Fruit fly (Drosophila melanogaster) Kc167 (cell line): ENCODE results near the gene dnc.

Source experiments
- Myc ChIP-seq: fragments of >200 bp; optimal IDR thresholded peaks from 2 replicates; lab custom pipeline; 2017; ENCODE audit warnings: missing external identifiers
- Sin3A ChIP-seq: fragments of >200 bp; optimal IDR thresholded peaks from 2 replicates; lab custom pipeline; 2018; ENCODE audit warnings: missing external identifiers
- h ChIP-seq: fragments of >200 bp; optimal IDR thresholded peaks from 3 replicates; lab custom pipeline; 2018; ENCODE audit warnings: missing external identifiers
- insv ChIP-seq: fragments of >200 bp; optimal IDR thresholded peaks from 3 replicates; lab custom pipeline; 2018; ENCODE audit warnings: missing external identifiers
- psq ChIP-seq: fragments of >200 bp; optimal IDR thresholded peaks from 2 replicates; lab custom pipeline; 2017; ENCODE audit warnings: missing external identifiers
- ttk ChIP-seq: sonication (Bioruptor generic); optimal IDR thresholded peaks from 2 replicates; lab custom pipeline; 2017; ENCODE audit warnings: missing external identifiers

dnc gene

DNA sequence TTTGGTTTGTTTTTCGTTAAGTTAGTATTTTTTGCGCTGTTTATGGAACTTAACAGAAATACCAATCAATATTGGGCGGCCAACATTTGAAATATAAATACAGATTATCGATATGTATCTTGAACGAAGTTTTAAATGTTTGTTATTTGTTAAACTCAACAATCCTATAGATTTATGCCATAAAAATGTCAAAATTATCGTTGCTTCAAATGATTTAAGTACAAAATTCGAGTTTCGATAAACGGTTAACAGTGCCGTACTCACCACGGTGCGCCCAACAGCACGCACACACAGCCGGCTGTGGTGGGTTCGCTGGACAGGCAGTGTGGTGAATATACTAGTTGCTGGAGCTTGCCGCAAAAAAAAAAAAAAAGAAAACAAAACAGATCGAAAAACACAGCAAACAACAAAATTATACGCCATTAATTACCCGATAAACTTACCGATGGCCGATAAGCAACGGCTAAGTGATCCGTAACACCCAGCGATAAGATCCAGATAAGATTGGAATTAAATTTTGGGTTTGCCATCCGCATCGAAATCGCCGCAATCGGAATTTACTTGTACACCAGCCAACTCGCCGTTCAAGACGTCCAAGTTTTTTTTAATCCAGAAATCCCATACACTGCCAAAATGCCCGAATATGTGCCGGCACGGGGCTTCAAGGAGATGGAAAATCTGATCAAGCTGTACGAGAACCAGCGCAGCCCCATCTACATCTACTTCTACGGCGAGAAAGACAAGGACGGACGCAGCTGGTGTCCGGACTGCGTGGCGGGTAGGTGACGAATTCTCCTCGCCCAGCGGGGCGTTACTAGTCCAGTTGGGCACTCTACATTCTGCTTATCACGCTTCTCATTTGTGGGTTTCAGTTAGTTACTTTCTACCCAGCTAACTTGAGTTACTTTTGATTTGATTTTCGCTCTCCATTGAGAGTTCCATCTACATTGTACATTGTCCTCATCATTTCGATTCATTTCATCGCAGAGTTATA is 1.1 kb upstream of the dnc start, which contains the start of gene CG3939:
Gene CG3939 (plus strand): TSS at position 138 of the 994 bp plus-strand sequence.
- no peak for TF ChIP-seq insv (lab: Kevin White, UChicago)
- TF ChIP-seq h (lab: Kevin White, UChicago), result no peak
- no peak for TF ChIP-seq psq
- no peak for TF ChIP-seq Sin3A (lab: Kevin White, UChicago)
- TF ChIP-seq ttk (lab: Kevin White, UChicago), result no peak
- TF ChIP-seq Myc (lab: Kevin White, UChicago), result no peak

DNA sequence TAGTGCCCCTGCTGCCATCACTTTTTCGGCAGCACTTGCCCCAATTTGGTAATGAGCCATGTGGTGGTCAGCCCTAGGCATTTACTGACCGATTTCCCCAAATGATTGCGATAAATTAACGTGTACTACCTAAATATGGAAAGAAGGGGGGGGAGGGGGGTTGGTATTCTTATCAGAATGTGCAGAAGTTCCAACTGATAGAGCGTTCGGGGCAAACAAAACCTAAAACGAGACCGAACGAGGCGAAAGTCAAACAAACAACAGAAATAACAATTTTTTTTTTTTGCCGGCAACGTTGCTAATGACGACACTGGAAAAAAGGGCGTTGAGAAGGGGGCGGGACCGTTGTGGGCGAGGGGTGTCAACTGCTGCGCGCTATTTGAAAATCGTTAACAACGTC is 10.3 kb downstream of the dnc start:
- no peak for TF ChIP-seq ttk (lab: Kevin White, UChicago)
- no peak for TF ChIP-seq psq

DNA sequence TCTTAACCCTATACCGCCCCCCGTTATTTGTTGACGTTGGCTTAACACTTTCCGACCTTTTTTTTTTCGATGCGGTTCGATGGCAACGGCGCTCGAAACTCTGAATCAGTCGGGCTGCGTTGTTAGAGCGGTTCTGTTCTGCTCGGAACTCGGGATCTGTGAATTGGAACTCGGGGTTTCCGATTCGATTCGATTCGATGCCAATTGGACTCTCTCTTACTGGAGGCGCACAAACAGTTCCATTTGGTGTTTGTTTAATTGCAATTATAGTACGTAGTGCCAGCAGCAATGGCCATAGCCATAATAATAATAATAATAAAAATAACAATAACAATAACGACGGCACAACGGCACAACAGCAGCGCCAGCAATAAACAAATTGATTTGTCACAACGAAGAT is 11.4 kb downstream of the dnc start:
- no peak for TF ChIP-seq ttk (lab: Kevin White, UChicago)
- no peak for TF ChIP-seq psq
- TF ChIP-seq h (lab: Kevin White, UChicago), result no peak

dm6 chrX:3188419-3188818 is 12.2 kb downstream of the dnc start:
- TF ChIP-seq h (lab: Kevin White, UChicago), result no peak
- TF ChIP-seq Myc (lab: Kevin White, UChicago), result no peak
- no peak for TF ChIP-seq insv (lab: Kevin White, UChicago)
- TF ChIP-seq psq, result no peak
- TF ChIP-seq Sin3A (lab: Kevin White, UChicago), result no peak
- no peak for TF ChIP-seq ttk (lab: Kevin White, UChicago)

DNA sequence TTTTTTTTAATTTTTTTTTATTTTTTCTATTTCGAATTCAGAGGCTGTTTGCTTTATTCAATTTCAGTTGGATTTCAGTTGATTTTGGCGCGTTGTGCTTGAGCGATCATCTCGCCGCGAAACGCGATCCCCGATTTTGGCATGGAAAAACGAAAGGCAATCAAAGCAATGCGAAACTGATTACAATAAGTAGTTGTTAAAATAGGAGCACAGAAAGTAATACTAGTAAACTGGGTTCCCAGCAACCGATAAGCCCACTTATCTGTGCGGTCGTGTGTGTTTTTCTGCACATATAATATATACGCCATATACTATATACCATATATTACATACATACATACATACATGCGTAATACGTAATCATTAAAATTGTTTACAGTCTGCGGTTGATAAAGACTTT is 12.9 kb downstream of the dnc start:
- no peak for TF ChIP-seq Myc (lab: Kevin White, UChicago)
- no peak for TF ChIP-seq Sin3A (lab: Kevin White, UChicago)
- TF ChIP-seq insv (lab: Kevin White, UChicago), result no peak
- TF ChIP-seq h (lab: Kevin White, UChicago), result no peak
- TF ChIP-seq psq, result no peak
- no peak for TF ChIP-seq ttk (lab: Kevin White, UChicago)

- no peak for TF ChIP-seq insv (lab: Kevin White, UChicago)
- TF ChIP-seq h (lab: Kevin White, UChicago), result no peak
- no peak for TF ChIP-seq ttk (lab: Kevin White, UChicago)
- TF ChIP-seq psq, result no peak
- TF ChIP-seq Sin3A (lab: Kevin White, UChicago), result no peak
- TF ChIP-seq Myc (lab: Kevin White, UChicago), result no peak
These were observed 13.5 kb downstream of the dnc start for dm6 chrX:3189723-3190122.

- no peak for TF ChIP-seq Myc (lab: Kevin White, UChicago)
- TF ChIP-seq psq, result no peak
- TF ChIP-seq h (lab: Kevin White, UChicago), result no peak
- no peak for TF ChIP-seq insv (lab: Kevin White, UChicago)
- TF ChIP-seq ttk (lab: Kevin White, UChicago), result no peak
- TF ChIP-seq Sin3A (lab: Kevin White, UChicago), result no peak
These were observed 14.7 kb downstream of the dnc start for dm6 chrX:3190837-3191458.

- TF ChIP-seq Sin3A (lab: Kevin White, UChicago), result no peak
- TF ChIP-seq ttk (lab: Kevin White, UChicago), result no peak
- TF ChIP-seq insv (lab: Kevin White, UChicago), result no peak
- TF ChIP-seq h (lab: Kevin White, UChicago), result no peak
- TF ChIP-seq psq, result no peak
- no peak for TF ChIP-seq Myc (lab: Kevin White, UChicago)
These were observed 16.1 kb downstream of the dnc start for dm6 chrX:3192301-3192700.

- TF ChIP-seq ttk (lab: Kevin White, UChicago) (no peak), psq (no peak), Myc (lab: Kevin White, UChicago) (no peak), insv (lab: Kevin White, UChicago) (no peak), Sin3A (lab: Kevin White, UChicago) (no peak), h (lab: Kevin White, UChicago) (no peak)
These were observed 17.5 kb downstream of the dnc start for dm6 chrX:3193774-3194173.

dm6 chrX:3205887-3206794 is 29.9 kb downstream of the dnc start:
- TF ChIP-seq Sin3A (lab: Kevin White, UChicago) (no peak), ttk (lab: Kevin White, UChicago) (no peak), h (lab: Kevin White, UChicago) (no peak), psq (no peak), insv (lab: Kevin White, UChicago) (no peak), Myc (lab: Kevin White, UChicago) (no peak)

DNA sequence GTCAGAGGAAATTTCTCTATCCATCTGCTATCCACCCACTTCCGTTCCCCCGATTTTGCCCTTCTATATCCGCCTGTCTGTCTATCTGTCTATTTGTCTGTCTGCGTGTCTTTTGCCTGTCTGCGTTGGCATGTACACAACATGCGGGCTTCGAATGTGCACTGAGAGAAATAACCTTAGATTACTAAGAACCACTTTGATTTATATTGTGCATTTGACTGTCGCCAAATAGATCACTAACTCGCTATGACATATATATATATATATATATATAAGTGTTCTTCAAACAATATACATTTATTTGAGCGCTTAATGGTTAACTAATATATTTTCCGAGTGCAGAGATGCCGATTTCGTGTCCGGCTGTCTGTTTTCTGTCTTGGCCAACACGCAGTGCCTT is 57.4 kb downstream of the dnc start:
- TF ChIP-seq Sin3A (lab: Kevin White, UChicago) (no peak), psq (no peak), insv (lab: Kevin White, UChicago) (no peak), ttk (lab: Kevin White, UChicago) (no peak), h (lab: Kevin White, UChicago) (no peak), Myc (lab: Kevin White, UChicago) (no peak)
